Worm (Caenorhabditis elegans) whole organism, L2 larva: ENCODE measurements around the gene K09H11.11.

Experiments used
- elt-1 ChIP-seq: fragments of 150-350 bp; optimal IDR thresholded peaks from 2 replicates; lab custom pipeline; 2014; ENCODE audit warnings: missing biosample characterization, missing genetic modification characterization
- elt-3 ChIP-seq: sonication (generic microtip); optimal IDR thresholded peaks from 2 replicates; lab custom pipeline; 2017; ENCODE audit warnings: missing biosample characterization, missing genetic modification characterization
- lsy-2 ChIP-seq, 2 experiments: fragments of 150-350 bp in 1 of 2; sonication (generic microtip) in 1 of 2; optimal IDR thresholded peaks; 2 replicates each; lab custom pipeline; 2014 to 2017; ENCODE audit warnings: missing biosample characterization in 2 of 2, missing genetic modification characterization in 2 of 2
- nhr-11 ChIP-seq: fragments of 150-350 bp; optimal IDR thresholded peaks from 2 replicates; lab custom pipeline; 2014; ENCODE audit warnings: missing biosample characterization, missing genetic modification characterization
- unc-39 ChIP-seq: fragments of 150-350 bp; optimal IDR thresholded peaks from 2 replicates; lab custom pipeline; 2014; ENCODE audit warnings: missing biosample characterization, missing genetic modification characterization
- unc-62 ChIP-seq: fragments of 150-350 bp; optimal IDR thresholded peaks from 2 replicates; lab custom pipeline; 2014; ENCODE audit warnings: missing biosample characterization, missing genetic modification reagents, missing genetic modification characterization

ce11 chrV:5730783-5731182 is 24.3 kb downstream of the K09H11.11 start, which contains the start of gene K09H11.15:
- TF ChIP-seq elt-1 (tag; lab: Kevin White, UChicago) (no peak), unc-62 (GFP tag; lab: Kevin White, UChicago) (no peak), unc-39 (no peak), elt-3 (tag; lab: Kevin White, UChicago) (no peak), nhr-11 (tag; lab: Kevin White, UChicago) (no peak), lsy-2 (tag; optimal IDR thresholded peaks at IDR 0.05; lab: Kevin White, UChicago) (no peak)
